Worm (Caenorhabditis elegans) whole organism, young adult: ENCODE measurements around the gene tebp-2.

Source experiments
- B0019.2 ChIP-seq: fragments of 200-800 bp; sonication (Bioruptor generic); conservative IDR thresholded peaks from 2 replicates; pipeline ENCODE4 v1.3.6; 2022; ENCODE audit warnings: missing genetic modification reagents, missing genetic modification characterization, missing compliant biosample characterization
- B0035.1 ChIP-seq: sonication (generic microtip); optimal IDR thresholded peaks from 2 replicates; lab custom pipeline; 2016; ENCODE audit warnings: missing genetic modification characterization, mild to moderate bottlenecking, missing compliant biosample characterization, missing genotype, missing genetic modification reagents
- C17E4.6 ChIP-seq: fragments of 200-800 bp; sonication (Bioruptor generic); IDR thresholded peaks from 2 replicates; pipeline ENCODE4 v1.3.6; 2022; ENCODE audit warnings: missing genetic modification reagents, missing genetic modification characterization, missing compliant biosample characterization
- F10E7.11 ChIP-seq: sonication (generic microtip); optimal IDR thresholded peaks from 2 replicates; lab custom pipeline; 2017; ENCODE audit warnings: mild to moderate bottlenecking, missing genetic modification characterization, moderate library complexity, missing compliant biosample characterization
- F49E8.2 ChIP-seq: sonication (generic microtip); optimal IDR thresholded peaks from 3 replicates; lab custom pipeline; 2017; ENCODE audit warnings: missing genetic modification characterization, mild to moderate bottlenecking, missing compliant biosample characterization, antibody characterized with exemption, moderate library complexity; ENCODE audit not compliant: insufficient read depth
- F57A8.1 ChIP-seq: fragments of 200-800 bp; sonication (Bioruptor generic); optimal IDR thresholded peaks from 2 replicates; lab custom pipeline; 2018; ENCODE audit warnings: mild to moderate bottlenecking, missing genetic modification characterization, moderate library complexity, missing compliant biosample characterization
- F57C9.4 ChIP-seq: sonication (generic microtip); optimal IDR thresholded peaks from 2 replicates; lab custom pipeline; 2017; ENCODE audit warnings: mild to moderate bottlenecking, missing genetic modification characterization, missing compliant biosample characterization
- K11D2.4 ChIP-seq: fragments of 200-800 bp; sonication (Bioruptor generic); IDR thresholded peaks from 2 replicates; pipeline ENCODE4 v1.3.6; 2022; ENCODE audit warnings: missing genetic modification reagents, missing genetic modification characterization, missing compliant biosample characterization
- T07F8.4 ChIP-seq: sonication (generic microtip); optimal IDR thresholded peaks from 2 replicates; lab custom pipeline; 2016; ENCODE audit warnings: mild to moderate bottlenecking, missing genetic modification characterization, moderate library complexity, missing compliant biosample characterization
- T26A5.8 ChIP-seq: sonication (generic microtip); optimal IDR thresholded peaks from 2 replicates; lab custom pipeline; 2016; ENCODE audit warnings: missing genetic modification characterization, missing compliant biosample characterization
- Y67H2A.10 ChIP-seq: fragments of 200-800 bp; sonication (Bioruptor generic); conservative IDR thresholded peaks from 2 replicates; pipeline ENCODE4 v1.3.6; 2022; ENCODE audit warnings: missing genetic modification reagents, missing genetic modification characterization, missing compliant biosample characterization
- ZK185.1 ChIP-seq: sonication (generic microtip); optimal IDR thresholded peaks from 2 replicates; lab custom pipeline; 2016; ENCODE audit warnings: mild to moderate bottlenecking, missing genetic modification characterization, missing compliant biosample characterization; ENCODE audit not compliant: poor library complexity, severe bottlenecking
- ama-1 ChIP-seq, 3 experiments: fragments of 150-350 bp in 1 of 3; sonication (generic microtip) in 2 of 3; optimal IDR thresholded peaks; 2 replicates each; lab custom pipeline; 2014 to 2018; ENCODE audit warnings: missing biosample characterization in 2 of 3, missing genetic modification characterization in 2 of 3, missing genetic modification reagents in 2 of 3
- aptf-3 ChIP-seq: fragments of 200-800 bp; sonication (Bioruptor generic); IDR thresholded peaks from 2 replicates; pipeline ENCODE4 v1.3.6; 2022; ENCODE audit warnings: missing genetic modification characterization, missing compliant biosample characterization
- atf-7 ChIP-seq: sonication (generic microtip); optimal IDR thresholded peaks from 2 replicates; lab custom pipeline; 2017; ENCODE audit warnings: mild to moderate bottlenecking, missing genetic modification characterization, missing compliant biosample characterization
- athp-1 ChIP-seq: sonication (generic microtip); optimal IDR thresholded peaks from 2 replicates; lab custom pipeline; 2017; ENCODE audit warnings: mild to moderate bottlenecking, missing genetic modification characterization, missing compliant biosample characterization
- attf-5 ChIP-seq: fragments of 200-800 bp; sonication (Bioruptor generic); optimal IDR thresholded peaks from 2 replicates; lab custom pipeline; 2018; ENCODE audit warnings: mild to moderate bottlenecking, missing genetic modification characterization, missing compliant biosample characterization
- bed-2 ChIP-seq: fragments of 200-800 bp; sonication (Bioruptor generic); IDR thresholded peaks from 2 replicates; pipeline ENCODE4 v1.3.6; 2022; ENCODE audit warnings: missing genetic modification reagents, missing genetic modification characterization, missing compliant biosample characterization
- ccch-3 ChIP-seq: fragments of 200-800 bp; sonication (Bioruptor generic); optimal IDR thresholded peaks from 2 replicates; lab custom pipeline; 2018; ENCODE audit warnings: mild to moderate bottlenecking, missing genetic modification characterization, missing compliant biosample characterization
- cebp-1 ChIP-seq, 2 experiments: fragments of 200-800 bp in 1 of 2; sonication (Bioruptor generic) in 1 of 2; sonication (generic microtip) in 1 of 2; IDR thresholded peaks in 1 of 2; optimal IDR thresholded peaks in 1 of 2; 2 replicates each; pipeline versions ENCODE4 v1.3.6 to Lab custom; 2017 to 2022; ENCODE audit warnings: missing compliant biosample characterization in 2 of 2, missing genetic modification characterization in 2 of 2, mild to moderate bottlenecking in 1 of 2, missing genetic modification reagents in 1 of 2, moderate library complexity in 1 of 2
- ceh-27 ChIP-seq: fragments of 200-800 bp; sonication (Bioruptor generic); optimal IDR thresholded peaks from 2 replicates; lab custom pipeline; 2018; ENCODE audit warnings: mild to moderate bottlenecking, missing genetic modification characterization, moderate library complexity, missing compliant biosample characterization
- ceh-40 ChIP-seq: fragments of 200-800 bp; sonication (Bioruptor generic); IDR thresholded peaks from 2 replicates; pipeline ENCODE4 v1.3.6; 2022; ENCODE audit warnings: missing genetic modification characterization, missing compliant biosample characterization
- ceh-58 ChIP-seq: fragments of 200-800 bp; sonication (Bioruptor generic); IDR thresholded peaks from 2 replicates; pipeline ENCODE4 v1.3.6; 2022; ENCODE audit warnings: missing genetic modification characterization, missing compliant biosample characterization
- ceh-91 ChIP-seq: fragments of 200-800 bp; sonication (Bioruptor generic); IDR thresholded peaks from 2 replicates; pipeline ENCODE4 v1.3.6; 2022; ENCODE audit warnings: missing genetic modification reagents, missing genetic modification characterization, missing compliant biosample characterization
- dpl-1 ChIP-seq: fragments of 150-350 bp; optimal IDR thresholded peaks from 2 replicates; lab custom pipeline; 2014; ENCODE audit warnings: missing biosample characterization, missing genetic modification reagents, missing genetic modification characterization
- egl-18 ChIP-seq: fragments of 200-800 bp; sonication (Bioruptor generic); IDR thresholded peaks from 2 replicates; pipeline ENCODE4 v1.3.6; 2022; ENCODE audit warnings: missing genetic modification reagents, missing genetic modification characterization, missing compliant biosample characterization
- egl-44 ChIP-seq: fragments of 200-800 bp; sonication (Bioruptor generic); IDR thresholded peaks from 2 replicates; pipeline ENCODE4 v1.3.6; 2022; ENCODE audit warnings: missing genetic modification reagents, missing genetic modification characterization, missing compliant biosample characterization
- hmg-20 ChIP-seq: fragments of 200-800 bp; sonication (Bioruptor generic); IDR thresholded peaks from 2 replicates; pipeline ENCODE4 v1.3.6; 2022; ENCODE audit warnings: missing genetic modification reagents, missing genetic modification characterization, missing compliant biosample characterization
- hrde-1 ChIP-seq: sonication (generic microtip); optimal IDR thresholded peaks from 2 replicates; lab custom pipeline; 2016; ENCODE audit warnings: missing genetic modification characterization, mild to moderate bottlenecking, missing compliant biosample characterization, moderate library complexity, missing genotype, missing genetic modification reagents, borderline replicate concordance
- lin-26 ChIP-seq: fragments of 200-800 bp; sonication (Bioruptor generic); IDR thresholded peaks from 2 replicates; pipeline ENCODE4 v1.3.6; 2022; ENCODE audit warnings: missing genetic modification reagents, missing genetic modification characterization, missing compliant biosample characterization
- lin-40 ChIP-seq: sonication (generic microtip); optimal IDR thresholded peaks from 2 replicates; lab custom pipeline; 2016; ENCODE audit warnings: missing genetic modification characterization, mild to moderate bottlenecking, missing compliant biosample characterization, missing genotype, missing genetic modification reagents
- lin-54 ChIP-seq: fragments of 200-800 bp; sonication (Bioruptor generic); optimal IDR thresholded peaks from 2 replicates; lab custom pipeline; 2018; ENCODE audit warnings: mild to moderate bottlenecking, missing genetic modification characterization, missing compliant biosample characterization
- madf-8 ChIP-seq: fragments of 200-800 bp; sonication (Bioruptor generic); conservative IDR thresholded peaks from 2 replicates; pipeline ENCODE4 v1.3.6; 2022; ENCODE audit warnings: missing genetic modification reagents, missing genetic modification characterization, missing compliant biosample characterization
- mxl-1 ChIP-seq: sonication (generic microtip); optimal IDR thresholded peaks from 2 replicates; lab custom pipeline; 2016; ENCODE audit warnings: missing genetic modification characterization, missing compliant biosample characterization
- nfya-2 ChIP-seq: fragments of 200-800 bp; sonication (Bioruptor generic); IDR thresholded peaks from 2 replicates; pipeline ENCODE4 v1.3.6; 2022; ENCODE audit warnings: missing genetic modification reagents, missing genetic modification characterization, missing compliant biosample characterization
- nhr-179 ChIP-seq: sonication (generic microtip); optimal IDR thresholded peaks from 2 replicates; lab custom pipeline; 2016; ENCODE audit warnings: mild to moderate bottlenecking, missing genetic modification characterization, missing compliant biosample characterization
- rcor-1 ChIP-seq: fragments of 200-800 bp; sonication (Bioruptor generic); IDR thresholded peaks from 2 replicates; pipeline ENCODE4 v1.3.6; 2022; ENCODE audit warnings: missing genetic modification reagents, missing genetic modification characterization, missing compliant biosample characterization
- repo-1 ChIP-seq: sonication (generic microtip); optimal IDR thresholded peaks from 2 replicates; lab custom pipeline; 2017; ENCODE audit warnings: mild to moderate bottlenecking, missing genetic modification characterization, missing compliant biosample characterization
- snpc-1.1 ChIP-seq: sonication (generic microtip); optimal IDR thresholded peaks from 2 replicates; lab custom pipeline; 2017; ENCODE audit warnings: missing genetic modification characterization, mild to moderate bottlenecking, missing compliant biosample characterization, antibody characterized with exemption, moderate library complexity, missing genotype, missing genetic modification reagents; ENCODE audit not compliant: insufficient read depth
- snpc-3.4 ChIP-seq: sonication (generic microtip); optimal IDR thresholded peaks from 2 replicates; lab custom pipeline; 2017; ENCODE audit warnings: missing genetic modification characterization, mild to moderate bottlenecking, missing compliant biosample characterization, antibody characterized with exemption, moderate library complexity, missing genotype, missing genetic modification reagents
- somi-1 ChIP-seq: fragments of 200-800 bp; sonication (Bioruptor generic); optimal IDR thresholded peaks from 2 replicates; lab custom pipeline; 2018; ENCODE audit warnings: mild to moderate bottlenecking, missing genetic modification characterization, missing compliant biosample characterization
- tbx-9 ChIP-seq: sonication (generic microtip); optimal IDR thresholded peaks from 2 replicates; lab custom pipeline; 2016; ENCODE audit warnings: borderline replicate concordance, missing genetic modification characterization, inconsistent platforms, missing compliant biosample characterization
- unc-130 ChIP-seq: sonication (generic microtip); optimal IDR thresholded peaks from 2 replicates; lab custom pipeline; 2016; ENCODE audit warnings: missing genetic modification reagents, missing genetic modification characterization, missing compliant biosample characterization
- ztf-18 ChIP-seq: sonication (generic microtip); optimal IDR thresholded peaks from 2 replicates; lab custom pipeline; 2016; ENCODE audit warnings: missing genotype, mild to moderate bottlenecking, missing genetic modification characterization, missing compliant biosample characterization

Gene tebp-2

ce11 chrIV:5537813-5538538 is 3.5 kb upstream of the tebp-2 start, which contains the start of the genes fem-1 and drp-1 (continued):
- TF ChIP-seq ccch-3 (no peak), ztf-18 (tag; lab: Kevin White, UChicago) (no peak), ceh-91 (0 out of 2 replicates have a peak, but pooled peaks have one; percentile 12), somi-1 (GFP tag; lab: Kevin White, UChicago) (no peak), ceh-58 (no peak), aptf-3 (GFP tag; lab: Robert Waterston, UW) (no peak), repo-1 (tag; lab: Kevin White, UChicago) (no peak), ama-1 (optimal IDR thresholded peaks at IDR 0.05; lab: Kevin White, UChicago) (peak; percentile 6), ama-1 (GFP tag; optimal IDR thresholded peaks at IDR 0.05; lab: Kevin White, UChicago) (no peak), snpc-3.4 (no peak), ceh-27 (no peak), cebp-1 (GFP tag; IDR thresholded peaks at IDR 0.05; lab: Robert Waterston, UW) (no peak), cebp-1 (tag; optimal IDR thresholded peaks at IDR 0.05; lab: Kevin White, UChicago) (peak; percentile 44)

- TF ChIP-seq hmg-20 = no peak
- no peak for TF ChIP-seq rcor-1 (GFP tag; lab: Robert Waterston, UW)
- no peak for TF ChIP-seq K11D2.4 (GFP tag; lab: Robert Waterston, UW)
- TF ChIP-seq tbx-9 = no peak
- no peak for TF ChIP-seq C17E4.6 (GFP tag; lab: Robert Waterston, UW)
- peak; percentile 46 for TF ChIP-seq atf-7 (tag; lab: Kevin White, UChicago)
- no peak for TF ChIP-seq unc-130 (GFP tag; lab: Kevin White, UChicago)
- no peak for TF ChIP-seq B0035.1 (tag; lab: Kevin White, UChicago)
- no peak for TF ChIP-seq T07F8.4 (tag; lab: Kevin White, UChicago)
- no peak for TF ChIP-seq madf-8 (GFP tag; lab: Robert Waterston, UW)
- no peak for TF ChIP-seq Y67H2A.10
- TF ChIP-seq ZK185.1 (tag; lab: Kevin White, UChicago) = no peak
- TF ChIP-seq snpc-1.1 (tag; lab: Kevin White, UChicago) = no peak
- TF ChIP-seq hrde-1 (tag; lab: Kevin White, UChicago) = peak; percentile 65
- no peak for TF ChIP-seq lin-40 (tag; lab: Kevin White, UChicago)
- TF ChIP-seq attf-5 (GFP tag; lab: Kevin White, UChicago) = no peak
- no peak for TF ChIP-seq cebp-1 (GFP tag; IDR thresholded peaks at IDR 0.05; lab: Robert Waterston, UW)
- TF ChIP-seq cebp-1 (tag; optimal IDR thresholded peaks at IDR 0.05; lab: Kevin White, UChicago) = no peak
- no peak for TF ChIP-seq mxl-1 (tag; lab: Kevin White, UChicago)
- peak; percentile 34 for TF ChIP-seq athp-1
- TF ChIP-seq lin-26 (GFP tag; lab: Robert Waterston, UW) = no peak
- no peak for TF ChIP-seq ceh-40 (GFP tag; lab: Robert Waterston, UW)
- TF ChIP-seq bed-2 (GFP tag; lab: Robert Waterston, UW) = no peak
- no peak for TF ChIP-seq dpl-1 (GFP tag; lab: Kevin White, UChicago)
- no peak for TF ChIP-seq ccch-3
- TF ChIP-seq nfya-2 = no peak
- TF ChIP-seq F49E8.2 (tag; lab: Kevin White, UChicago) = peak; percentile 67
- no peak for TF ChIP-seq F57C9.4 (tag; lab: Kevin White, UChicago)
- TF ChIP-seq nhr-179 = no peak
- no peak for TF ChIP-seq F10E7.11 (tag; lab: Kevin White, UChicago)
- TF ChIP-seq ama-1 (optimal IDR thresholded peaks at IDR 0.05; lab: Kevin White, UChicago) = no peak
- no peak for TF ChIP-seq ama-1 (GFP tag; optimal IDR thresholded peaks at IDR 0.05; lab: Kevin White, UChicago)
- TF ChIP-seq egl-44 = no peak
- no peak for TF ChIP-seq F57A8.1 (GFP tag; lab: Kevin White, UChicago)
- TF ChIP-seq lin-54 = no peak
- TF ChIP-seq T26A5.8 (tag; lab: Kevin White, UChicago) = no peak
- no peak for TF ChIP-seq egl-18 (GFP tag; lab: Robert Waterston, UW)
- no peak for TF ChIP-seq B0019.2
Observed at ce11 chrIV:5544609-5545214, 3.3 kb downstream of the tebp-2 start, which contains the start of gene cec-6. Gene cec-6 (plus strand): TSS chrIV:5544860.
